Worm (Caenorhabditis elegans) whole organism, L3 larva: ENCODE data around the gene gsto-1.

ENCODE experiments used
- ama-1 ChIP-seq: fragments of 150-350 bp; optimal IDR thresholded peaks from 2 replicates; lab custom pipeline; 2018
- ceh-28 ChIP-seq: fragments of 150-350 bp; optimal IDR thresholded peaks from 2 replicates; lab custom pipeline; 2014; ENCODE audit warnings: missing biosample characterization, missing genetic modification reagents, missing genetic modification characterization
- fos-1 ChIP-seq: fragments of 150-350 bp; optimal IDR thresholded peaks from 2 replicates; lab custom pipeline; 2014; ENCODE audit warnings: missing biosample characterization, missing genetic modification characterization
- hmg-11 ChIP-seq: sonication (generic microtip); optimal IDR thresholded peaks from 2 replicates; lab custom pipeline; 2016; ENCODE audit warnings: missing genetic modification characterization, missing compliant biosample characterization
- nhr-237 ChIP-seq: fragments of 150-350 bp; optimal IDR thresholded peaks from 2 replicates; lab custom pipeline; 2014; ENCODE audit warnings: missing biosample characterization, missing genetic modification characterization
- pha-4 ChIP-seq: fragments of 150-350 bp; optimal IDR thresholded peaks from 2 replicates; lab custom pipeline; 2014; ENCODE audit warnings: missing biosample characterization, missing genetic modification reagents, missing genetic modification characterization
- pqm-1 ChIP-seq: fragments of 150-350 bp; optimal IDR thresholded peaks from 2 replicates; lab custom pipeline; 2017; ENCODE audit warnings: missing biosample characterization, missing genetic modification characterization, inconsistent platforms
- sea-2 ChIP-seq: fragments of 150-350 bp; sonication (generic microtip); optimal IDR thresholded peaks from 4 replicates; lab custom pipeline; 2014; ENCODE audit warnings: missing biosample characterization, missing genetic modification reagents, missing genetic modification characterization
- snpc-4 ChIP-seq: fragments of 150-350 bp; optimal IDR thresholded peaks from 2 replicates; lab custom pipeline; 2014; ENCODE audit warnings: missing biosample characterization, missing genetic modification characterization
- tbx-2 ChIP-seq: sonication (generic microtip); optimal IDR thresholded peaks from 2 replicates; lab custom pipeline; 2016; ENCODE audit warnings: mild to moderate bottlenecking, missing genetic modification characterization, missing compliant biosample characterization
- zag-1 ChIP-seq: fragments of 150-350 bp; optimal IDR thresholded peaks from 2 replicates; lab custom pipeline; 2014; ENCODE audit warnings: missing biosample characterization, missing genetic modification characterization
- ztf-11 ChIP-seq: fragments of 150-350 bp; optimal IDR thresholded peaks from 2 replicates; lab custom pipeline; 2014; ENCODE audit warnings: missing biosample characterization, missing genetic modification characterization
- ztf-4 ChIP-seq: fragments of 150-350 bp; optimal IDR thresholded peaks from 2 replicates; lab custom pipeline; 2014; ENCODE audit warnings: missing biosample characterization, missing genetic modification characterization

ce11 chrIII:7986585-7987171 lies 39.9 kb upstream of the gsto-1 start, which contains the start of gene hrpk-2:
- TF ChIP-seq tbx-2 (no peak), ztf-11 (no peak), ama-1 (no peak), snpc-4 (tag; lab: Kevin White, UChicago) (no peak), nhr-237 (tag; lab: Kevin White, UChicago) (no peak), ceh-28 (tag; lab: Kevin White, UChicago) (no peak), zag-1 (tag; lab: Kevin White, UChicago) (no peak), sea-2 (GFP tag; lab: Kevin White, UChicago) (no peak), pha-4 (no peak), ztf-4 (no peak), hmg-11 (no peak), fos-1 (tag; lab: Kevin White, UChicago) (no peak), pqm-1 (tag; lab: Kevin White, UChicago) (no peak)
